Fruit fly (Drosophila melanogaster): ENCODE measurements around the gene Edem2.

The Edem2 gene

DNA sequence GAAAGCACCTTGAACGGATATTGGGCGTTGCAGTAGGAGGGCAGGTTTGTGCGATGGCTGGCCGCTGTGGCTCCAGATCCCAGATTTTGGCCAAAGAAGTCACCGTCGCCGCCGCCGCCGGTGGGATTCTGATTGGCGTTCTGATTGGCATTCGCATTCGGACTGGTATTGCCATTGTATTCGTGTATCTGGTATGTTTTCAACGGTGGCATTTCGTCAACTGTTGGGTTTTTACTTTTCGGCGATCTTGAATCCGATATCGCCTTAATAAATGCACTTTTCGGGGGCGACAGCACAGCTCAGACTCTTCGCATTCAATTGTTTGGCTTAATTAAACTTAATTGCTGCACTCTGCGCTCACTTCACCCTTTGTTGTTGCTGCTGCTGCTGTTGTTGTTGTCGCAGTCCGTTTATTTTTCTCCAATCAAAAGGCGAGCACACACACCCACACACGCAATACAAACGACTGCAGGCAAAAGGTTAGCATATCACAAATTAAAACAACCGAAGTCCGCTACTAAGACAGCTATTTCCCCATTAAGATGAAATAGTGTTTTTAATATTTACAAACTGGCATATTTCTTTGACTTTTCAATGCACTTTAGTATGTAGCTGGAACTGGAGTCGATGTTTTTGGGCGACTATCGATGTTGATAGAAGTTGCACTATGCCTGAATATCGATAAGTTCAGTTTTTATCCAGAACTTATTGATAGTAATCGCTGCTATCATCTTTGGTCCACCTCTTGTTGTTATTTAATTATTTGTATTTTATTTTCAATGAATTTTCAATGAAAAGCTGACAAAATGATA, 27.5 kb downstream of the Edem2 start, which contains the start of the genes CG9426 and mRF1 (continued):
- TF ChIP-seq CG18619 (GFP tag; optimal IDR thresholded peaks at IDR 0.05) (no peak), toy (GFP tag; IDR thresholded peaks at IDR 0.05) (no peak), CG12769 (tag; optimal IDR thresholded peaks at IDR 0.05) (peak; percentile 41), CG11456 (GFP tag; IDR thresholded peaks at IDR 0.05) (no peak), CG34224 (GFP tag; IDR thresholded peaks at IDR 0.05; ENCODE audit: partially characterized antibody) (peak; percentile 98), CG9932 (GFP tag; IDR thresholded peaks at IDR 0.05) (peak; percentile 66; the same call in 1 of the 2 replicates), gcm2 (GFP tag; optimal IDR thresholded peaks at IDR 0.05) (no peak), onecut (GFP tag; IDR thresholded peaks at IDR 0.05) (no peak), CG17359 (tag; optimal IDR thresholded peaks at IDR 0.05) (peak; percentile 20), schlank (tag; optimal IDR thresholded peaks at IDR 0.05) (no peak), D19B (GFP tag; optimal IDR thresholded peaks at IDR 0.05) (no peak), Dbx (GFP tag; IDR thresholded peaks at IDR 0.05) (0 out of 3 replicates have a peak, but pooled peaks have one; percentile 35), ro (GFP tag; IDR thresholded peaks at IDR 0.05) (no peak), CG1529 (GFP tag; optimal IDR thresholded peaks at IDR 0.05) (no peak), z (GFP tag; IDR thresholded peaks at IDR 0.05) (no peak), CG18476 (GFP tag; optimal IDR thresholded peaks at IDR 0.05) (no peak), CG8388 (GFP tag; optimal IDR thresholded peaks at IDR 0.05) (no peak), Hey (tag; optimal IDR thresholded peaks at IDR 0.05) (no peak), tgo (GFP tag; IDR thresholded peaks at IDR 0.05) (no peak), pfk (GFP tag; optimal IDR thresholded peaks at IDR 0.05) (no peak), CG10979 (tag; optimal IDR thresholded peaks at IDR 0.05) (peak; percentile 13), CG7372 (GFP tag; IDR thresholded peaks at IDR 0.05) (no peak), eyg (GFP tag; optimal IDR thresholded peaks at IDR 0.05) (no peak), sqz (GFP tag; optimal IDR thresholded peaks at IDR 0.05) (no peak), BEAF-32 (GFP tag; optimal IDR thresholded peaks at IDR 0.05) (peak; percentile 95), inv (GFP tag; IDR thresholded peaks at IDR 0.05; ENCODE audit: partially characterized antibody) (peak; percentile 96), CG32532 (GFP tag; IDR thresholded peaks at IDR 0.05) (no peak), ase (GFP tag; IDR thresholded peaks at IDR 0.05) (no peak), rib (GFP tag; IDR thresholded peaks at IDR 0.05) (no peak), CG11093 (GFP tag; IDR thresholded peaks at IDR 0.05) (no peak), chn (GFP tag; optimal IDR thresholded peaks at IDR 0.05) (no peak), emc (GFP tag; optimal IDR thresholded peaks at IDR 0.05) (no peak), CG9437 (GFP tag; optimal IDR thresholded peaks at IDR 0.05) (no peak), CG10321 (GFP tag; IDR thresholded peaks at IDR 0.05) (no peak), CG2202 (tag; optimal IDR thresholded peaks at IDR 0.05) (no peak), MESR4 (GFP tag; optimal IDR thresholded peaks at IDR 0.05) (peak; percentile 85), B-H1 (GFP tag; IDR thresholded peaks at IDR 0.05) (no peak), CG8765 (GFP tag; IDR thresholded peaks at IDR 0.05) (no peak), Mes4 (GFP tag; optimal IDR thresholded peaks at IDR 0.05) (no peak), Sry-β (GFP tag; optimal IDR thresholded peaks at IDR 0.05) (no peak), CG15601 (tag; optimal IDR thresholded peaks at IDR 0.05) (peak; percentile 48), CG6854 (GFP tag; optimal IDR thresholded peaks at IDR 0.05) (no peak), CG9215 (GFP tag; IDR thresholded peaks at IDR 0.05) (no peak), peb (GFP tag; IDR thresholded peaks at IDR 0.05) (no peak), CG7745 (tag; optimal IDR thresholded peaks at IDR 0.05) (no peak), exex (tag; optimal IDR thresholded peaks at IDR 0.05) (no peak), ewg (GFP tag; optimal IDR thresholded peaks at IDR 0.05) (no peak), crp (GFP tag; optimal IDR thresholded peaks at IDR 0.05) (peak in 1 of 2 experiments; percentile 1), Aef1 (GFP tag; IDR thresholded peaks at IDR 0.05) (peak; percentile 32; the same call in 1 of the 3 replicates), bab2 (GFP tag; optimal IDR thresholded peaks at IDR 0.05) (no peak)
